Fruit fly (Drosophila melanogaster) whole organism: ENCODE measurements around the gene Tps1.

Experiments used
- CG8478 ChIP-seq: fragments of >200 bp; optimal IDR thresholded peaks from 2 replicates; lab custom pipeline; 2018; ENCODE audit warnings: inconsistent platforms
- Dll ChIP-seq: fragments of >200 bp; optimal IDR thresholded peaks from 2 replicates; lab custom pipeline; 2017
- EcR ChIP-seq, 2 experiments: fragments of >200 bp; optimal IDR thresholded peaks; 2 replicates each; lab custom pipeline; 2017; ENCODE audit warnings: missing biosample characterization in 2 of 2, missing genetic modification characterization in 2 of 2, missing genetic modification reagents in 2 of 2
- pan ChIP-seq: fragments of >200 bp; optimal IDR thresholded peaks from 2 replicates; lab custom pipeline; 2017
- psq ChIP-seq: fragments of >200 bp; optimal IDR thresholded peaks from 2 replicates; lab custom pipeline; 2017
- usp ChIP-seq: fragments of >200 bp; optimal IDR thresholded peaks from 2 replicates; lab custom pipeline; 2017; ENCODE audit warnings: missing biosample characterization, missing genetic modification characterization, mixed read lengths

Tps1 gene

DNA sequence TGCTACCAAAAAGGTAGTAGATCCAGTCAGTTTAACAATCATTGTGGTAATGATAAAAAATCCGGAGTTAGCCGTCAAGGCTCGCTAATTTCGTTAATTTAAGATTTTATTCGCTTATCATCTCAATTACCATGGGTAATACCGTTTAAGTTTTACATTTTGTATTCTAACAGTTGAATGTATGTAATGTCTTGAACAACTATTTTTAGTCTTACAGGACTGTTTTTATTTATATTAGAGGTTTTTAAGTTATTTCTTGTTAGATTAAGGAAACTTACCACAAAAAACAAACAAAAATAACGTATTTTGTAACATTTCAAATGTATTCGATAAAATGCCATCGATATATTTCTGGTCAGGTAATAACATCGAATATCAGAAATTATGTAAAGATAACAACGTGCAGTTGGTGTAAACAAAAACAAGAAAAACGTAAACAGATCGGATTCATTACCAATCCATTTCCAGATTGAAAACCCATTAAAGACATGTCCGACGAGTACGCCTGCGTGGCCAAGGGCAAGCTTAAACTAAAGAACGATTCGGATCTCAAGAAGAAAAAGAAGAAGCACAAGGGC lies 54.0 kb downstream of the Tps1 start, which contains the start of the genes Sfp24F and CG15432:
TSS of gene Sfp24F (minus strand) at position 51 of the 578 bp plus-strand sequence.
TSS of gene CG15432 (plus strand) at position 311 of the 578 bp plus-strand sequence.
- TF ChIP-seq psq (lab: Kevin White, UChicago) (no peak), usp (GFP tag; lab: Kevin White, UChicago) (no peak), Dll (lab: Kevin White, UChicago) (no peak), EcR (GFP tag; optimal IDR thresholded peaks at IDR 0.05; lab: Kevin White, UChicago) (no peak), CG8478 (lab: Kevin White, UChicago) (no peak), pan (no peak)
